Fruit fly (Drosophila melanogaster): ENCODE measurements around the gene Rsph9.

Gene Rsph9

dm6 chr2L:17381075-17381474, 31.4 kb downstream of the Rsph9 start:
- TF ChIP-seq h (optimal IDR thresholded peaks at IDR 0.05): no peak
- TF ChIP-seq ttk (optimal IDR thresholded peaks at IDR 0.05): no peak
- no peak for TF ChIP-seq Sin3A (optimal IDR thresholded peaks at IDR 0.05)
- TF ChIP-seq Myc (optimal IDR thresholded peaks at IDR 0.05): no peak
- no peak for TF ChIP-seq psq (optimal IDR thresholded peaks at IDR 0.05)
- no peak for TF ChIP-seq insv (optimal IDR thresholded peaks at IDR 0.05)

DNA sequence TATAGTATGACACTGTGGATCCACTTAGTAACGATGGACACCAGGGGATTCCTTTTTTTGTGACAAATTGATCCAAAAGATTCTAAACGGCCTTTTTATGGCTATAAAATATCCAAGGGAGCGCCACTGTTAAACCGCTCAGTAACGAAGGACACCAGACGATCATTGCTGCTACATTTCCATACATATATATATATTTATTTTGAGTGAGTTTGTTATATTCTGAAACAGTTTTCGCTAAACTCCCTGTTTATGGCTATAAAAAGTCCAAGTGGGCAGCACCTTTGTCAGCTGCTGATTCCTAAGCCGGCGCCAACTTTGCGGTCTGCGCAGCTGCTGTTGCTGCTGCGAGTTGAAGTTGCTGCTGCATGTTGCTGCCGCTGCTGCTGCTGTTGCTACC, 31.9 kb downstream of the Rsph9 start:
- TF ChIP-seq h (optimal IDR thresholded peaks at IDR 0.05) (no peak), insv (optimal IDR thresholded peaks at IDR 0.05) (no peak), ttk (optimal IDR thresholded peaks at IDR 0.05) (no peak), Myc (optimal IDR thresholded peaks at IDR 0.05) (no peak), Sin3A (optimal IDR thresholded peaks at IDR 0.05) (no peak), psq (optimal IDR thresholded peaks at IDR 0.05) (no peak)

DNA sequence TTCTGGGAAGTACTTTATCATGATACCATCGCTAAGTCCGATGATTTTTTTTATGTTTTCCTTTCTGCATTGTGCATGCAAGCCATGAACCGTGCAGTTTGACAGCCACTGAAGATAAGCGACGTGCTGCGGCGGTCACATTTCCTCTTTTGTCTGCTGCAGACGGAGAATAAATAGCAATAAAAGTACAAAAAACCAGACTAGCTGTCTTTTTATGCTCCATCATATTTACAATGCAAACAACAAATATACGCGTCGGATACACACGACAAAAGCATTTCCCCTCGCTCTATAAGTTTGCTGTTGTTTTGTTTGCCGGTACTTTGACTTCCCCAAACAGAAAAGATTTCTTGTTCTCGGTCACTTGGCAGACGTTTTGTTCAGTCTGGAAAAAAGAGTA, 32.6 kb downstream of the Rsph9 start:
- TF ChIP-seq ttk (optimal IDR thresholded peaks at IDR 0.05) (no peak), Myc (optimal IDR thresholded peaks at IDR 0.05) (no peak), Sin3A (optimal IDR thresholded peaks at IDR 0.05) (no peak), psq (optimal IDR thresholded peaks at IDR 0.05) (no peak), h (optimal IDR thresholded peaks at IDR 0.05) (no peak), insv (optimal IDR thresholded peaks at IDR 0.05) (no peak)

DNA sequence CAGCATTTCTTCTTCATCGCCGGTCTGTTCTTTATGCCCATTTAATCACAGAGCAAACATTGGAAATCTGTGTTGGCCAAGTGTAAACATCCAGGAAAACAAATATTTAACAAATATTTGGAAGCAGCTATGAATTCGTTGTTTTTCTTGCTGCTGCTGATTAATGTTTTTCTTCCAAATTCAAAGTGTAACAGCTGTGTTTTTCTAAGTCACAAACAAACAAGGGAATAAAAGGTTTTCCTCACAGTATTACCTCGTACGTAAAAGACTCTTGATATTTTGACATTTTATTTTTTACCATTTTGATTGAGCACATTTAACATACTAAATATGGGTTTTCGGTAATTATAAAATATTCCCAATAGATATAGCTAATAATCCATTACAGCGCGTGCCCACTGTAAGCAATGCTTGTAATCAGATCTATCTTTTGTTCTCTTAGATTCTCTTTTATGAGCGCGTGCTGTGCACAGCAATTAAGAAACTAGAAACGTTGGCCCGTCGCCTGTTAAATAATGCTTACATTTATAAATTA, 33.6 kb downstream of the Rsph9 start:
- TF ChIP-seq psq (optimal IDR thresholded peaks at IDR 0.05) (no peak), Myc (optimal IDR thresholded peaks at IDR 0.05) (no peak), insv (optimal IDR thresholded peaks at IDR 0.05) (no peak), Sin3A (optimal IDR thresholded peaks at IDR 0.05) (no peak), ttk (optimal IDR thresholded peaks at IDR 0.05) (no peak)

- TF ChIP-seq h (optimal IDR thresholded peaks at IDR 0.05) (no peak), ttk (optimal IDR thresholded peaks at IDR 0.05) (no peak), Sin3A (optimal IDR thresholded peaks at IDR 0.05) (no peak), insv (optimal IDR thresholded peaks at IDR 0.05) (no peak), Myc (optimal IDR thresholded peaks at IDR 0.05) (no peak), psq (optimal IDR thresholded peaks at IDR 0.05) (no peak)
These were observed 34.6 kb downstream of the Rsph9 start for dm6 chr2L:17377818-17378217.

DNA sequence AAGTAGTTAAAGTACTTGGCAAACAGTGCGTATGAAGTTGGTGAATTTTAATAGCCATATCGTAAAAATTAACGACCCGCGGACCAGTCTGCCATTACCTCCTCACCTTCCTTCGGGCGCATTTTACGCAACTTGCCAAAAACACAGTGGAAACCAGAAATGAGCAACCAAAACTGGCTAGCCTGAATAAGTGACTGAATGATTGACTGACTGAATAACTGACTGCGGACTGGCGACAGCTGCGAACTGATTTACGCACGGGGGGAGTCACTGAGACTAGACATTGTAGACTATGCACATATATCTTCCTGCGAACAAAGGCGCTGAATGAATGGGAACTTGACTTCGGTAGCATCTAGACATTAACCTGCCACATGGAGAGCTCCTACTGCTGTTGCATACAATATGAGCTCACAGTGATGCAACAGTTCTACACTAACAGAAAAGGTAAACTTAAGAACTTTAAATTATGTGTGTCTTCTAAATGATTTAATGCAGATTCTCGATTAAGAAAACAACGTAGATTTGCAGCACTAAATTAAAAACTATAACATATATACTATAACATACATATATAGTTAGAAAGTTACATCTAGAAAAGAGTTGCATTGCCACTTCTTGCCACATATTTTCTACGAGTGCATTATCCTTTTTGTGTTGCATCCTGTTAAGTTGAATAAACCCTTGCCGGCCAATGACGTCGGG, 36.3 kb downstream of the Rsph9 start:
- TF ChIP-seq insv (optimal IDR thresholded peaks at IDR 0.05): no peak

dm6 chr2L:17374832-17375231, 37.6 kb downstream of the Rsph9 start:
- TF ChIP-seq h (optimal IDR thresholded peaks at IDR 0.05) (no peak), psq (optimal IDR thresholded peaks at IDR 0.05) (no peak), insv (optimal IDR thresholded peaks at IDR 0.05) (no peak), Myc (optimal IDR thresholded peaks at IDR 0.05) (no peak), Sin3A (optimal IDR thresholded peaks at IDR 0.05) (no peak), ttk (optimal IDR thresholded peaks at IDR 0.05) (no peak)

dm6 chr2L:17368503-17368902, 43.9 kb downstream of the Rsph9 start:
- no peak for TF ChIP-seq insv (optimal IDR thresholded peaks at IDR 0.05)
- no peak for TF ChIP-seq psq (optimal IDR thresholded peaks at IDR 0.05)
- no peak for TF ChIP-seq Sin3A (optimal IDR thresholded peaks at IDR 0.05)
- no peak for TF ChIP-seq h (optimal IDR thresholded peaks at IDR 0.05)
- TF ChIP-seq Myc (optimal IDR thresholded peaks at IDR 0.05): no peak
- TF ChIP-seq ttk (optimal IDR thresholded peaks at IDR 0.05): no peak

- no peak for TF ChIP-seq Sin3A (optimal IDR thresholded peaks at IDR 0.05)
- no peak for TF ChIP-seq ttk (optimal IDR thresholded peaks at IDR 0.05)
- no peak for TF ChIP-seq insv (optimal IDR thresholded peaks at IDR 0.05)
- TF ChIP-seq Myc (optimal IDR thresholded peaks at IDR 0.05): no peak
- TF ChIP-seq h (optimal IDR thresholded peaks at IDR 0.05): no peak
- TF ChIP-seq psq (optimal IDR thresholded peaks at IDR 0.05): no peak
These were observed 49.2 kb downstream of the Rsph9 start, which contains the start of gene CG31804 for dm6 chr2L:17363196-17363595. Gene CG31804 (plus strand): TSS chr2L:17363496.

Data from Kc167 (cell line).